Worm (Caenorhabditis elegans): Measurements from ENCODE around the gene ttr-44.

DNA sequence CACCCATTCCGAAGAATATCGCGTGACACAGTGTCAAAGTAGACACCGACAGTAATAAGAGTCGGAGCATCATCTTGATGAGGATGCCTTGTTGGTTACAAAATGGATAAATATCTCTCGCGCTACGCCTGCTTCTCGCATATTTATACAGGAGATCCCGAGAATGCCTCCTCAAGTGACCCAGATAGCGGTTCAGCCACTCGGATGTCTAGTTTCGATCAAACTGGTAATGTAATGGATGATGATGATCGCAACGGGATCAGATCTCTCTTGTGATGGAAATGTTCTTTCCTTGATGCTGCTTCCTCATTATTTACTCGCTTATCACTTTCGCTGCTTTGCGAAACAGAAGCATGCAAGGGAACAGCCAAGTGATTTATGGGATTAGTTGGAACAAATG lies 33.3 kb upstream of the ttr-44 start, which contains the start of gene grl-17:
- no peak for TF ChIP-seq ztf-29 (GFP tag; IDR thresholded peaks at IDR 0.05)
- no peak for TF ChIP-seq flt-1 (GFP tag; IDR thresholded peaks at IDR 0.05)
- no peak for TF ChIP-seq T22C8.4 (GFP tag; IDR thresholded peaks at IDR 0.05)
- no peak for TF ChIP-seq tab-1 (GFP tag; IDR thresholded peaks at IDR 0.05)

Measured in whole organism, midembryonic.